Fruit fly (Drosophila melanogaster): ENCODE results near the gene CG45428.

DNA sequence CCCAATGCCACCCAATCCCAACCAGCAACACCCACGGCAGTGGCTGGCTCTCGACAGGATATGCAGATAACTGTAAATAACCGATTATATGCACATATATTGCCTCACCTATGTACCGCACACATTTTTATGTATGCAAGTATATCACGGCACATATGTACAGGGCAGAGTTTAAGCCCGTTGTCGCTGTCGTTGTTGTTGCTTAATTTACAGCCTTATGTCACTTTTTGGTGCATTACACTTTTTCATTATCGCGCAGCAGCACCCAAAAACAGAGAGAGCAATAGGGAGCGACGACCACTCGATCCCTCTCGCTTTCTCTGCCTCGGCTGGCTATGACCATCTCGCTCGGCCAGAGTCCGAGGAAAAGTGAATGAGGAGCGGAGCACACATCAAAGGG lies 2.4 kb upstream of the CG45428 start:
- TF ChIP-seq Gug (GFP tag; IDR thresholded peaks at IDR 0.05): no peak
- no peak for TF ChIP-seq CG6792 (GFP tag; optimal IDR thresholded peaks at IDR 0.05)
- TF ChIP-seq acj6 (GFP tag; optimal IDR thresholded peaks at IDR 0.05): no peak
- TF ChIP-seq Hr4 (GFP tag; optimal IDR thresholded peaks at IDR 0.05): no peak
- TF ChIP-seq net (GFP tag; optimal IDR thresholded peaks at IDR 0.05): no peak
- TF ChIP-seq CG8319 (GFP tag; optimal IDR thresholded peaks at IDR 0.05): no peak
- TF ChIP-seq CG11902 (GFP tag; optimal IDR thresholded peaks at IDR 0.05): no peak
- TF ChIP-seq dac (GFP tag; optimal IDR thresholded peaks at IDR 0.05): no peak
